Worm (Caenorhabditis elegans) whole organism, L1 larva: Measurements from ENCODE around the gene idpc-6.

Source experiments
- grh-1 ChIP-seq: fragments of 200-800 bp; sonication (Bioruptor generic); IDR thresholded peaks from 2 replicates; pipeline ENCODE4 v1.3.6; 2022; ENCODE audit warnings: missing genetic modification reagents, missing genetic modification characterization, missing compliant biosample characterization
- lin-13 ChIP-seq: fragments of 150-350 bp; optimal IDR thresholded peaks from 2 replicates; lab custom pipeline; 2014; ENCODE audit warnings: missing biosample characterization, missing genetic modification reagents, missing genetic modification characterization
- nhr-28 ChIP-seq: fragments of 150-350 bp; optimal IDR thresholded peaks from 2 replicates; lab custom pipeline; 2014; ENCODE audit warnings: missing biosample characterization, missing genetic modification characterization
- sox-4 ChIP-seq: sonication (generic microtip); optimal IDR thresholded peaks from 2 replicates; lab custom pipeline; 2016; ENCODE audit warnings: missing genetic modification characterization, missing compliant biosample characterization
- unc-62 ChIP-seq: fragments of 150-350 bp; optimal IDR thresholded peaks from 2 replicates; lab custom pipeline; 2014; ENCODE audit warnings: missing biosample characterization, missing genetic modification reagents, missing genetic modification characterization
- zag-1 ChIP-seq: fragments of 150-350 bp; optimal IDR thresholded peaks from 2 replicates; lab custom pipeline; 2014; ENCODE audit warnings: missing biosample characterization, missing genetic modification characterization

ce11 chrV:9620417-9620816, 467 bp downstream of the idpc-6 start:
- TF ChIP-seq sox-4 (tag; lab: Kevin White, UChicago) (no peak), nhr-28 (no peak), zag-1 (no peak), unc-62 (GFP tag; lab: Kevin White, UChicago) (no peak), lin-13 (no peak), grh-1 (GFP tag; lab: Robert Waterston, UW) (no peak)
